Worm (Caenorhabditis elegans) whole organism, L4 larva: ENCODE measurements around the gene npr-41.

Experiments used
- F10B5.3 ChIP-seq: sonication (generic microtip); optimal IDR thresholded peaks from 2 replicates; lab custom pipeline; 2016; ENCODE audit warnings: mild to moderate bottlenecking, missing genetic modification characterization, missing compliant biosample characterization
- T26A8.4 ChIP-seq: fragments of 200-800 bp; sonication (Bioruptor generic); IDR thresholded peaks from 2 replicates; pipeline ENCODE4 v1.3.6; 2022; ENCODE audit warnings: missing genetic modification characterization, missing compliant biosample characterization
- Y105C5A.15 ChIP-seq: fragments of 200-800 bp; sonication (Bioruptor generic); IDR thresholded peaks from 2 replicates; pipeline ENCODE4 v1.3.6; 2022; ENCODE audit warnings: missing genetic modification characterization, missing compliant biosample characterization
- Y5F2A.4 ChIP-seq: fragments of 200-800 bp; sonication (Bioruptor generic); optimal IDR thresholded peaks from 2 replicates; lab custom pipeline; 2018; ENCODE audit warnings: mild to moderate bottlenecking, missing genetic modification characterization, missing compliant biosample characterization
- ama-1 ChIP-seq: fragments of 150-350 bp; optimal IDR thresholded peaks from 2 replicates; lab custom pipeline; 2014; ENCODE audit warnings: inconsistent platforms, mixed read lengths
- ceh-20 ChIP-seq: fragments of 200-800 bp; sonication (Bioruptor generic); IDR thresholded peaks from 2 replicates; pipeline ENCODE4 v1.3.6; 2022; ENCODE audit warnings: missing genetic modification reagents, missing genetic modification characterization, missing compliant biosample characterization
- ceh-32 ChIP-seq: sonication (generic microtip); optimal IDR thresholded peaks from 2 replicates; lab custom pipeline; 2016; ENCODE audit warnings: mild to moderate bottlenecking, missing genetic modification characterization, missing compliant biosample characterization; ENCODE audit not compliant: poor library complexity
- ceh-62 ChIP-seq: sonication (generic microtip); optimal IDR thresholded peaks from 2 replicates; lab custom pipeline; 2017; ENCODE audit warnings: missing biosample characterization, missing genetic modification characterization
- ceh-82 ChIP-seq: sonication (generic microtip); optimal IDR thresholded peaks from 2 replicates; lab custom pipeline; 2017; ENCODE audit warnings: missing biosample characterization, missing genetic modification characterization
- daf-16 ChIP-seq, 3 experiments: sonication (generic microtip); optimal IDR thresholded peaks; 2 replicates each; lab custom pipeline; 2016 to 2017; ENCODE audit warnings: missing genetic modification characterization in 3 of 3, missing genetic modification reagents in 3 of 3, mild to moderate bottlenecking in 2 of 3, missing compliant biosample characterization in 2 of 3, missing biosample characterization in 1 of 3, moderate library complexity in 1 of 3
- daf-19 ChIP-seq: fragments of 200-800 bp; sonication (Bioruptor generic); conservative IDR thresholded peaks from 2 replicates; pipeline ENCODE4 v1.3.6; 2022; ENCODE audit warnings: missing genetic modification characterization, missing compliant biosample characterization
- daf-8 ChIP-seq: fragments of 200-800 bp; sonication (Bioruptor generic); IDR thresholded peaks from 2 replicates; pipeline ENCODE4 v1.3.6; 2022; ENCODE audit warnings: missing genetic modification characterization, missing compliant biosample characterization
- dmd-6 ChIP-seq: fragments of 200-800 bp; sonication (Bioruptor generic); IDR thresholded peaks from 2 replicates; pipeline ENCODE4 v1.3.6; 2022; ENCODE audit warnings: missing genetic modification reagents, missing genetic modification characterization, missing compliant biosample characterization
- dmd-8 ChIP-seq: fragments of 200-800 bp; sonication (Bioruptor generic); IDR thresholded peaks from 2 replicates; pipeline ENCODE4 v1.3.6; 2022; ENCODE audit warnings: missing genetic modification characterization, missing compliant biosample characterization
- dmd-9 ChIP-seq: fragments of 200-800 bp; sonication (Bioruptor generic); IDR thresholded peaks from 2 replicates; pipeline ENCODE4 v1.3.6; 2022; ENCODE audit warnings: missing genetic modification reagents, missing genetic modification characterization, missing compliant biosample characterization
- dpl-1 ChIP-seq: fragments of 150-350 bp; optimal IDR thresholded peaks from 2 replicates; lab custom pipeline; 2014; ENCODE audit warnings: missing biosample characterization, missing genetic modification reagents, missing genetic modification characterization
- duxl-1 ChIP-seq: sonication (generic microtip); optimal IDR thresholded peaks from 2 replicates; lab custom pipeline; 2016; ENCODE audit warnings: mild to moderate bottlenecking, missing genetic modification characterization, moderate library complexity, missing compliant biosample characterization; ENCODE audit not compliant: poor library complexity
- dve-1 ChIP-seq: sonication (generic microtip); optimal IDR thresholded peaks from 2 replicates; lab custom pipeline; 2017; ENCODE audit warnings: antibody characterized with exemption, mild to moderate bottlenecking, missing genetic modification characterization, missing compliant biosample characterization; ENCODE audit not compliant: insufficient read depth
- egl-27 ChIP-seq: sonication (generic microtip); optimal IDR thresholded peaks from 3 replicates; lab custom pipeline; 2017; ENCODE audit warnings: missing biosample characterization, missing genetic modification reagents, missing genetic modification characterization
- hlh-11 ChIP-seq: fragments of 200-800 bp; sonication (Bioruptor generic); optimal IDR thresholded peaks from 2 replicates; lab custom pipeline; 2018; ENCODE audit warnings: mild to moderate bottlenecking, missing genetic modification characterization, missing compliant biosample characterization
- jun-1 ChIP-seq: fragments of 150-350 bp; optimal IDR thresholded peaks from 2 replicates; lab custom pipeline; 2014; ENCODE audit warnings: missing biosample characterization, missing genetic modification reagents, missing genetic modification characterization
- lim-7 ChIP-seq: fragments of 200-800 bp; sonication (Bioruptor generic); IDR thresholded peaks from 2 replicates; pipeline ENCODE4 v1.3.6; 2022; ENCODE audit warnings: missing genetic modification characterization, missing compliant biosample characterization
- lin-1 ChIP-seq: fragments of 200-800 bp; sonication (Bioruptor generic); IDR thresholded peaks from 2 replicates; pipeline ENCODE4 v1.3.6; 2022; ENCODE audit warnings: missing genetic modification reagents, missing genetic modification characterization, missing compliant biosample characterization
- lin-29 ChIP-seq: fragments of 200-800 bp; sonication (Bioruptor generic); IDR thresholded peaks from 2 replicates; pipeline ENCODE4 v1.3.6; 2022; ENCODE audit warnings: missing genetic modification reagents, missing genetic modification characterization, missing compliant biosample characterization
- lin-38 ChIP-seq: fragments of 200-800 bp; sonication (Bioruptor generic); IDR thresholded peaks from 2 replicates; pipeline ENCODE4 v1.3.6; 2022; ENCODE audit warnings: missing genetic modification reagents, missing genetic modification characterization, missing compliant biosample characterization
- lir-3 ChIP-seq: sonication (generic microtip); optimal IDR thresholded peaks from 2 replicates; lab custom pipeline; 2016; ENCODE audit warnings: mild to moderate bottlenecking, missing genetic modification characterization, missing compliant biosample characterization
- madf-9 ChIP-seq: fragments of 200-800 bp; sonication (Bioruptor generic); conservative IDR thresholded peaks from 2 replicates; pipeline ENCODE4 v1.3.6; 2022; ENCODE audit warnings: missing genetic modification reagents, missing genetic modification characterization, missing compliant biosample characterization
- mep-1 ChIP-seq: fragments of 150-350 bp; sonication (generic microtip); optimal IDR thresholded peaks from 3 replicates; lab custom pipeline; 2014; ENCODE audit warnings: missing biosample characterization, missing genetic modification characterization
- nhr-102 ChIP-seq: sonication (generic microtip); optimal IDR thresholded peaks from 2 replicates; lab custom pipeline; 2016; ENCODE audit warnings: mild to moderate bottlenecking, missing genetic modification characterization, moderate library complexity, missing compliant biosample characterization
- nhr-41 ChIP-seq: fragments of 200-800 bp; sonication (Bioruptor generic); IDR thresholded peaks from 2 replicates; pipeline ENCODE4 v1.3.6; 2022; ENCODE audit warnings: missing genetic modification reagents, missing genetic modification characterization, missing compliant biosample characterization
- nhr-42 ChIP-seq: fragments of 200-800 bp; sonication (Bioruptor generic); IDR thresholded peaks from 2 replicates; pipeline ENCODE4 v1.3.6; 2022; ENCODE audit warnings: missing genetic modification characterization, missing compliant biosample characterization
- nhr-48 ChIP-seq: sonication (generic microtip); optimal IDR thresholded peaks from 2 replicates; lab custom pipeline; 2016; ENCODE audit warnings: mild to moderate bottlenecking, missing genetic modification characterization, missing compliant biosample characterization
- nhr-6 ChIP-seq: fragments of 150-350 bp; optimal IDR thresholded peaks from 2 replicates; lab custom pipeline; 2014; ENCODE audit warnings: missing biosample characterization, missing genetic modification characterization
- php-3 ChIP-seq: fragments of 200-800 bp; sonication (Bioruptor generic); IDR thresholded peaks from 2 replicates; pipeline ENCODE4 v1.3.6; 2022; ENCODE audit warnings: missing genetic modification reagents, missing genetic modification characterization, missing compliant biosample characterization
- rbr-2 ChIP-seq: sonication (generic microtip); optimal IDR thresholded peaks from 2 replicates; lab custom pipeline; 2016; ENCODE audit warnings: missing genotype, missing genetic modification characterization, missing compliant biosample characterization
- saeg-2 ChIP-seq: fragments of 200-800 bp; sonication (Bioruptor generic); IDR thresholded peaks from 2 replicates; pipeline ENCODE4 v1.3.6; 2022; ENCODE audit warnings: missing genetic modification reagents, missing genetic modification characterization, missing compliant biosample characterization
- set-16 ChIP-seq: fragments of 200-800 bp; sonication (Bioruptor generic); IDR thresholded peaks from 2 replicates; pipeline ENCODE4 v1.3.6; 2022; ENCODE audit warnings: missing genetic modification reagents, missing genetic modification characterization, missing compliant biosample characterization
- skn-1 ChIP-seq: fragments of 150-350 bp; optimal IDR thresholded peaks from 2 replicates; lab custom pipeline; 2014; ENCODE audit warnings: missing biosample characterization, missing genetic modification characterization
- snpc-4 ChIP-seq: fragments of 150-350 bp; optimal IDR thresholded peaks from 2 replicates; lab custom pipeline; 2014; ENCODE audit warnings: missing biosample characterization, missing genetic modification characterization
- spr-3 ChIP-seq: fragments of 200-800 bp; sonication (Bioruptor generic); optimal IDR thresholded peaks from 2 replicates; lab custom pipeline; 2018; ENCODE audit warnings: mild to moderate bottlenecking, missing genetic modification characterization, missing compliant biosample characterization
- unc-130 ChIP-seq: sonication (generic microtip); optimal IDR thresholded peaks from 2 replicates; lab custom pipeline; 2016; ENCODE audit warnings: missing genetic modification reagents, missing genetic modification characterization, missing compliant biosample characterization
- zfp-3 ChIP-seq: fragments of 200-800 bp; sonication (Bioruptor generic); conservative IDR thresholded peaks from 2 replicates; pipeline ENCODE4 v1.3.6; 2022; ENCODE audit warnings: missing genetic modification reagents, missing genetic modification characterization, missing compliant biosample characterization
- ztf-11 ChIP-seq: fragments of 150-350 bp; optimal IDR thresholded peaks from 2 replicates; lab custom pipeline; 2014; ENCODE audit warnings: missing biosample characterization, missing genetic modification characterization
- ztf-7 ChIP-seq: fragments of 150-350 bp; optimal IDR thresholded peaks from 2 replicates; lab custom pipeline; 2014; ENCODE audit warnings: missing biosample characterization, missing genetic modification characterization

npr-41 gene

DNA sequence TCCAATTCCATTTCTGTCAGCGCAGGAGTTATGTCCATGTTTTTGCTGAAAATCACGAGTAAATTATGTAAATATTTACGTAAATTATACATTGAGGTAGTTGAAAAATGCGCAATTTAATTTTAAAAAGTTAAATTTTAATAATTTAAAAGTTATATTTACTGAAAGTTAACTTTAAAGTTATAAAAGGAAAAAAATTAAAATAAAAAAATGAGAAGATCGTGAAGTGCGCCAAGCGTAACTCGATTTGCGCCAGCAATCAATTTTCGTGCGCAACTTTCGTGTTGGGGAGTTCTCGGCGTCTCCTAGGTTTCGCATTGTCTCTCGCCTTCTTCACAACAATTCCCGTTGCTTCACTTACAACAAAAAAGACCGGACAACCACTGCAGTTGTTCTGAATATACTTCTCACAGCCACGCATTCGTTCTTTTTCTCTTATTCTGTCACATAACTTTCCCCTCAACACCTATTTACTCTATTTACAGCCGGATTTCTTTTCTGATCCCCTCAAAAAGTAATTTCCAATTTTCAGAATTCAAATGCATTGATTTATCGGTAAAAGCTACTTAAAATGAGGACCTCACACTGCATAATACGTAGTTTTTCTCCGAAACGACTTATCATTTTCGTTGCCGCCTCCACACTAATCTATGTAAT, 36.8 kb upstream of the npr-41 start, which contains the start of the genes metl-1 and W02B12.11 (continued):
- TF ChIP-seq dve-1 (peak; percentile 88), php-3 (GFP tag; lab: Robert Waterston, UW) (peak; percentile 37; the same call in 1 of the 2 replicates), nhr-41 (GFP tag; lab: Robert Waterston, UW) (peak; percentile 28; the same call in 1 of the 2 replicates), ceh-82 (tag; lab: Kevin White, UChicago) (no peak), ceh-20 (GFP tag; lab: Robert Waterston, UW) (no peak), Y105C5A.15 (GFP tag; lab: Robert Waterston, UW) (no peak), ztf-7 (tag; lab: Kevin White, UChicago) (no peak), dmd-6 (peak; percentile 74), lin-38 (peak; percentile 88), spr-3 (GFP tag; lab: Kevin White, UChicago) (peak; percentile 71), nhr-102 (tag; lab: Kevin White, UChicago) (peak; percentile 88), dmd-8 (GFP tag; lab: Robert Waterston, UW) (no peak), madf-9 (peak; percentile 62), ztf-11 (tag; lab: Kevin White, UChicago) (no peak), set-16 (GFP tag; lab: Robert Waterston, UW) (peak; percentile 32; the same call in 1 of the 2 replicates), duxl-1 (tag; lab: Kevin White, UChicago) (peak; percentile 88), Y5F2A.4 (GFP tag; lab: Kevin White, UChicago) (no peak), rbr-2 (tag; lab: Kevin White, UChicago) (peak; percentile 83), nhr-42 (GFP tag; lab: Robert Waterston, UW) (no peak), T26A8.4 (GFP tag; lab: Robert Waterston, UW) (peak; percentile 92), jun-1 (peak; percentile 65), dmd-9 (GFP tag; lab: Robert Waterston, UW) (no peak), snpc-4 (tag; lab: Kevin White, UChicago) (no peak), unc-130 (GFP tag; lab: Kevin White, UChicago) (peak; percentile 53), ceh-32 (tag; lab: Kevin White, UChicago) (no peak), lim-7 (GFP tag; lab: Robert Waterston, UW) (peak; percentile 60; the same call in 1 of the 2 replicates), nhr-48 (tag; lab: Kevin White, UChicago) (peak; percentile 68), daf-16 (GFP tag; optimal IDR thresholded peaks at IDR 0.05; lab: Kevin White, UChicago) (peak in 1 of 2 experiments; percentile 35), daf-16 (tag; optimal IDR thresholded peaks at IDR 0.05; lab: Kevin White, UChicago) (peak; percentile 79), daf-8 (GFP tag; lab: Robert Waterston, UW) (no peak), lin-1 (peak; percentile 66), saeg-2 (0 out of 2 replicates have a peak, but pooled peaks have one; percentile 66), daf-19 (GFP tag; lab: Robert Waterston, UW) (no peak), ama-1 (lab: Kevin White, UChicago) (peak; percentile 25), hlh-11 (tag; lab: Kevin White, UChicago) (peak; percentile 83), skn-1 (tag; lab: Kevin White, UChicago) (no peak), lin-29 (GFP tag; lab: Robert Waterston, UW) (peak; percentile 71; the same call in 1 of the 2 replicates), dpl-1 (peak; percentile 82), lir-3 (tag; lab: Kevin White, UChicago) (no peak), F10B5.3 (tag; lab: Kevin White, UChicago) (peak; percentile 53), nhr-6 (tag; lab: Kevin White, UChicago) (peak; percentile 68), ceh-62 (tag; lab: Kevin White, UChicago) (no peak), mep-1 (peak; percentile 89), zfp-3 (GFP tag; lab: Robert Waterston, UW) (0 out of 2 replicates have a peak, but pooled peaks have one; percentile 44), egl-27 (tag; lab: Kevin White, UChicago) (no peak)
